Worm (Caenorhabditis elegans) whole organism, young adult: Measurements from ENCODE around the gene F31D4.8.

Experiments
- F23B12.7 ChIP-seq: sonication (generic microtip); optimal IDR thresholded peaks from 2 replicates; lab custom pipeline; 2017; ENCODE audit warnings: missing genetic modification characterization, mild to moderate bottlenecking, missing compliant biosample characterization, antibody characterized with exemption, moderate library complexity; ENCODE audit not compliant: insufficient read depth
- T07F8.4 ChIP-seq: sonication (generic microtip); optimal IDR thresholded peaks from 2 replicates; lab custom pipeline; 2016; ENCODE audit warnings: mild to moderate bottlenecking, missing genetic modification characterization, moderate library complexity, missing compliant biosample characterization
- Y56A3A.18 ChIP-seq: fragments of 200-800 bp; sonication (Bioruptor generic); IDR thresholded peaks from 2 replicates; pipeline ENCODE4 v1.3.6; 2022; ENCODE audit warnings: missing genetic modification reagents, missing genetic modification characterization, missing compliant biosample characterization
- Y95B8A.8 ChIP-seq: fragments of 200-800 bp; sonication (Bioruptor generic); IDR thresholded peaks from 2 replicates; pipeline ENCODE4 v1.3.6; 2022; ENCODE audit warnings: missing genetic modification reagents, missing genetic modification characterization, missing compliant biosample characterization
- let-607 ChIP-seq, 2 experiments: fragments of 200-800 bp in 1 of 2; sonication (Bioruptor generic) in 1 of 2; sonication (generic microtip) in 1 of 2; optimal IDR thresholded peaks; 2 replicates each; lab custom pipeline; 2016 to 2018; ENCODE audit warnings: mild to moderate bottlenecking in 2 of 2, missing compliant biosample characterization in 2 of 2, missing genetic modification characterization in 2 of 2, moderate library complexity in 2 of 2, missing genotype in 1 of 2
- nfya-1 ChIP-seq: sonication (generic microtip); optimal IDR thresholded peaks from 2 replicates; lab custom pipeline; 2017; ENCODE audit warnings: antibody characterized with exemption, missing compliant biosample characterization, missing genetic modification characterization, borderline replicate concordance; ENCODE audit not compliant: insufficient read depth
- sptf-2 ChIP-seq: fragments of 200-800 bp; sonication (Bioruptor generic); optimal IDR thresholded peaks from 2 replicates; lab custom pipeline; 2018; ENCODE audit warnings: mild to moderate bottlenecking, missing genetic modification characterization, missing compliant biosample characterization
- unc-62 ChIP-seq: fragments of 150-350 bp; optimal IDR thresholded peaks from 2 replicates; lab custom pipeline; 2014; ENCODE audit warnings: missing biosample characterization, missing genetic modification reagents, missing genetic modification characterization

- TF ChIP-seq let-607 (tag; optimal IDR thresholded peaks at IDR 0.05; lab: Kevin White, UChicago) (no peak), F23B12.7 (no peak), Y95B8A.8 (GFP tag; lab: Robert Waterston, UW) (no peak), nfya-1 (tag; lab: Kevin White, UChicago) (no peak), T07F8.4 (tag; lab: Kevin White, UChicago) (no peak), Y56A3A.18 (GFP tag; lab: Robert Waterston, UW) (no peak), unc-62 (GFP tag; lab: Kevin White, UChicago) (no peak), sptf-2 (GFP tag; lab: Kevin White, UChicago) (no peak)
These were observed at the start of gene F31D4.8 for ce11 chrV:20868329-20868728.
